Worm (Caenorhabditis elegans) whole organism, L4/young adult: ENCODE data around the gene nphp-1.

Source experiments
- W03F9.2 ChIP-seq: fragments of 150-350 bp; optimal IDR thresholded peaks from 2 replicates; lab custom pipeline; 2014; ENCODE audit warnings: missing biosample characterization, missing genetic modification characterization
- dao-5 ChIP-seq: sonication (generic microtip); optimal IDR thresholded peaks from 2 replicates; lab custom pipeline; 2016; ENCODE audit warnings: missing genotype, missing genetic modification characterization, moderate library complexity, missing compliant biosample characterization
- him-1 ChIP-seq: sonication (generic microtip); optimal IDR thresholded peaks from 2 replicates; lab custom pipeline; 2016; ENCODE audit warnings: missing genotype, missing genetic modification reagents, missing genetic modification characterization, missing compliant biosample characterization

- no peak for TF ChIP-seq him-1 (tag; lab: Kevin White, UChicago)
- TF ChIP-seq W03F9.2 (tag; lab: Kevin White, UChicago), result no peak
- TF ChIP-seq dao-5 (tag; lab: Kevin White, UChicago), result no peak
Measured at ce11 chrII:10656395-10656794, 4.3 kb upstream of the nphp-1 start.
